Fruit fly (Drosophila melanogaster) whole organism, embryonic: ENCODE measurements around the gene Pgant7.
A peak's percentile ranks its signal among the peaks of the same experiment; 100 is the strongest.

Source experiments
- CG11695 ChIP-seq: fragments of 200-800 bp; sonication (Bioruptor generic); IDR thresholded peaks from 3 replicates; pipeline ENCODE4 v1.3.6; 2022; ENCODE audit warnings: missing biosample characterization, missing genetic modification characterization
- CG12155 ChIP-seq: fragments of 200-800 bp; sonication (Bioruptor generic); optimal IDR thresholded peaks from 3 replicates; lab custom pipeline; 2016; ENCODE audit warnings: missing biosample characterization, missing genetic modification characterization
- CG14050 ChIP-seq: fragments of 200-800 bp; sonication (Bioruptor generic); IDR thresholded peaks from 3 replicates; pipeline ENCODE4 v1.3.6; 2022; ENCODE audit warnings: missing biosample characterization, missing genetic modification characterization
- CG15269 ChIP-seq: fragments of 200-800 bp; sonication (Bioruptor generic); optimal IDR thresholded peaks from 2 replicates; lab custom pipeline; 2018; ENCODE audit warnings: missing biosample characterization, mild to moderate bottlenecking, missing genetic modification characterization, moderate library complexity
- CG16863 ChIP-seq: fragments of 200-800 bp; sonication (Bioruptor generic); optimal IDR thresholded peaks from 3 replicates; lab custom pipeline; 2016; ENCODE audit warnings: missing biosample characterization, missing genetic modification characterization
- CG32532 ChIP-seq: fragments of 200-800 bp; sonication (Bioruptor generic); IDR thresholded peaks from 2 replicates; pipeline ENCODE4 v1.3.6; 2022; ENCODE audit warnings: missing biosample characterization, missing genetic modification characterization
- CG34376 ChIP-seq: fragments of 200-800 bp; sonication (Bioruptor generic); optimal IDR thresholded peaks from 2 replicates; lab custom pipeline; 2018; ENCODE audit warnings: missing biosample characterization, mild to moderate bottlenecking, missing genetic modification characterization
- CG7556 ChIP-seq: fragments of 200-800 bp; sonication (Bioruptor generic); optimal IDR thresholded peaks from 2 replicates; lab custom pipeline; 2017; ENCODE audit warnings: missing biosample characterization, mild to moderate bottlenecking, missing genetic modification characterization
- CG8281 ChIP-seq: fragments of 200-800 bp; sonication (Bioruptor generic); optimal IDR thresholded peaks from 2 replicates; lab custom pipeline; 2018; ENCODE audit warnings: missing biosample characterization, mild to moderate bottlenecking, missing genetic modification characterization, moderate library complexity
- CoRest ChIP-seq: fragments of 200-800 bp; sonication (Bioruptor generic); optimal IDR thresholded peaks from 3 replicates; lab custom pipeline; 2018; ENCODE audit warnings: missing biosample characterization, mild to moderate bottlenecking, missing genetic modification characterization, moderate library complexity
- Deaf1 ChIP-seq: fragments of 200-800 bp; optimal IDR thresholded peaks from 3 replicates; lab custom pipeline; 2019; ENCODE audit warnings: missing biosample characterization, mild to moderate bottlenecking, missing genetic modification characterization, moderate library complexity
- Ets65A ChIP-seq: fragments of 200-800 bp; sonication (Bioruptor generic); peaks from one replicate; lab custom pipeline; 2016; ENCODE audit warnings: missing biosample characterization, missing genetic modification characterization
- Hr78 ChIP-seq, 2 experiments: fragments of 200-800 bp in 1 of 2; fragments of >200 bp in 1 of 2; sonication (Bioruptor generic) in 1 of 2; optimal IDR thresholded peaks; 2 replicates each; lab custom pipeline; 2017 to 2019; ENCODE audit warnings: missing biosample characterization in 2 of 2, missing genetic modification characterization in 2 of 2, mild to moderate bottlenecking in 1 of 2, moderate library complexity in 1 of 2
- Kr ChIP-seq: fragments of 200-800 bp; sonication (Bioruptor generic); optimal IDR thresholded peaks from 2 replicates; lab custom pipeline; 2017; ENCODE audit warnings: missing biosample characterization, mild to moderate bottlenecking, missing genetic modification characterization
- Med ChIP-seq: fragments of 200-800 bp; sonication (Bioruptor generic); peaks from one replicate; lab custom pipeline; 2016; ENCODE audit warnings: missing biosample characterization, missing genetic modification characterization, mild to moderate bottlenecking, inconsistent platforms, moderate library complexity
- Optix ChIP-seq: fragments of 200-800 bp; sonication (Bioruptor generic); IDR thresholded peaks from 3 replicates; pipeline ENCODE4 v1.3.6; 2022; ENCODE audit warnings: missing biosample characterization, missing genetic modification characterization
- Poxn ChIP-seq: fragments of 200-800 bp; sonication (Bioruptor generic); IDR thresholded peaks from 2 replicates; pipeline ENCODE4 v1.3.6; 2022; ENCODE audit warnings: missing biosample characterization, missing genetic modification characterization
- Vsx1 ChIP-seq: fragments of 200-800 bp; sonication (Bioruptor generic); optimal IDR thresholded peaks from 2 replicates; lab custom pipeline; 2017; ENCODE audit warnings: missing biosample characterization, mild to moderate bottlenecking, missing genetic modification characterization, missing genetic modification reagents
- caup ChIP-seq: fragments of 200-800 bp; sonication (Bioruptor generic); optimal IDR thresholded peaks from 3 replicates; lab custom pipeline; 2017; ENCODE audit warnings: missing biosample characterization, mild to moderate bottlenecking, missing genetic modification characterization, moderate library complexity; ENCODE audit not compliant: severe bottlenecking
- chinmo ChIP-seq: fragments of 200-800 bp; sonication (Bioruptor generic); IDR thresholded peaks from 4 replicates; pipeline ENCODE4 v1.3.6; 2022; ENCODE audit warnings: missing biosample characterization, missing genetic modification characterization; ENCODE audit not compliant: partially characterized antibody
- exex ChIP-seq: fragments of 200-800 bp; sonication (Bioruptor generic); optimal IDR thresholded peaks from 4 replicates; lab custom pipeline; 2018; ENCODE audit warnings: missing biosample characterization, mild to moderate bottlenecking, missing genetic modification characterization, moderate library complexity
- ftz-f1 ChIP-seq: fragments of 200-800 bp; sonication (Bioruptor generic); optimal IDR thresholded peaks from 2 replicates; lab custom pipeline; 2016; ENCODE audit warnings: missing biosample characterization, missing genetic modification characterization
- knrl ChIP-seq: fragments of 200-800 bp; sonication (Bioruptor generic); IDR thresholded peaks from 3 replicates; pipeline ENCODE4 v1.3.6; 2022; ENCODE audit warnings: missing biosample characterization, missing genetic modification characterization; ENCODE audit not compliant: partially characterized antibody
- mam ChIP-seq: fragments of 200-800 bp; sonication (Bioruptor generic); optimal IDR thresholded peaks from 3 replicates; lab custom pipeline; 2016; ENCODE audit warnings: missing biosample characterization, missing genetic modification characterization
- nom ChIP-seq: fragments of 200-800 bp; sonication (Bioruptor generic); optimal IDR thresholded peaks from 2 replicates; lab custom pipeline; 2017; ENCODE audit warnings: missing biosample characterization, missing genetic modification characterization, mild to moderate bottlenecking, moderate library complexity, missing genetic modification reagents
- prd ChIP-seq, 3 experiments: fragments of >200 bp in 2 of 3; fragments of 200-800 bp in 1 of 3; sonication (Bioruptor generic) in 1 of 3; optimal IDR thresholded peaks in 2 of 3; IDR thresholded peaks in 1 of 3; 2 replicates in 2 of 3; 3 replicates in 1 of 3; pipeline versions ENCODE4 v1.3.6 to Lab custom; 2017 to 2022; ENCODE audit warnings: missing biosample characterization in 1 of 3, missing genetic modification characterization in 1 of 3
- row ChIP-seq: fragments of 200-800 bp; sonication (Bioruptor generic); IDR thresholded peaks from 3 replicates; pipeline ENCODE4 v1.3.6; 2022; ENCODE audit warnings: missing biosample characterization, missing genetic modification characterization
- run ChIP-seq: fragments of 200-800 bp; sonication (Bioruptor generic); optimal IDR thresholded peaks from 3 replicates; lab custom pipeline; 2018; ENCODE audit warnings: missing biosample characterization, mild to moderate bottlenecking, missing genetic modification characterization
- sd ChIP-seq: fragments of 200-800 bp; sonication (Bioruptor generic); optimal IDR thresholded peaks from 3 replicates; lab custom pipeline; 2018; ENCODE audit warnings: missing biosample characterization, mild to moderate bottlenecking, missing genetic modification characterization, moderate library complexity
- sug ChIP-seq: fragments of 200-800 bp; optimal IDR thresholded peaks from 2 replicates; lab custom pipeline; 2019; ENCODE audit warnings: missing biosample characterization, mild to moderate bottlenecking, missing genetic modification characterization, moderate library complexity
- vnd ChIP-seq: fragments of 200-800 bp; sonication (Bioruptor generic); IDR thresholded peaks from 3 replicates; pipeline ENCODE4 v1.3.6; 2022; ENCODE audit warnings: missing biosample characterization, missing genetic modification characterization; ENCODE audit not compliant: partially characterized antibody
- zf30C ChIP-seq: fragments of 200-800 bp; sonication (Bioruptor generic); optimal IDR thresholded peaks from 3 replicates; lab custom pipeline; 2018; ENCODE audit warnings: missing biosample characterization, mild to moderate bottlenecking, missing genetic modification characterization

Gene Pgant7

dm6 chrX:18489509-18489908 lies 10.3 kb downstream of the Pgant7 start, which contains the start of gene CG15046 (continued):
- TF ChIP-seq Kr (GFP tag; lab: Kevin White, UChicago): no peak
- TF ChIP-seq knrl (GFP tag; lab: Robert Waterston, UW): peak; percentile 22; the same call in 1 of the 3 replicates
- no peak for TF ChIP-seq CG16863 (GFP tag; lab: Kevin White, UChicago)
- TF ChIP-seq CG8281 (tag; lab: Kevin White, UChicago): no peak
- no peak for TF ChIP-seq CoRest (tag; lab: Kevin White, UChicago)
- no peak for TF ChIP-seq vnd (GFP tag; lab: Robert Waterston, UW)
- no peak for TF ChIP-seq Poxn (GFP tag; lab: Robert Waterston, UW)
- TF ChIP-seq CG7556 (GFP tag; lab: Kevin White, UChicago): no peak
- no peak for TF ChIP-seq Optix
- TF ChIP-seq CG14050: no peak
- no peak for TF ChIP-seq mam (GFP tag; lab: Kevin White, UChicago)
- peak; percentile 65 for TF ChIP-seq Med
- no peak for TF ChIP-seq CG32532 (GFP tag; lab: Robert Waterston, UW)
- TF ChIP-seq chinmo (GFP tag; lab: Robert Waterston, UW): 0 out of 4 replicates have a peak, but pooled peaks have one; percentile 60
- TF ChIP-seq CG15269: no peak
- TF ChIP-seq run: no peak

- TF ChIP-seq sd (tag; lab: Kevin White, UChicago) (peak; percentile 28), Deaf1 (tag; lab: Kevin White, UChicago) (peak; percentile 13), Ets65A (GFP tag; lab: Kevin White, UChicago) (peak; percentile 17), ftz-f1 (GFP tag; lab: Kevin White, UChicago) (no peak), zf30C (GFP tag; lab: Kevin White, UChicago) (no peak), prd (optimal IDR thresholded peaks at IDR 0.05; lab: Kevin White, UChicago) (no peak), prd (GFP tag; IDR thresholded peaks at IDR 0.05; lab: Robert Waterston, UW) (no peak), exex (tag; lab: Kevin White, UChicago) (peak; percentile 72), chinmo (GFP tag; lab: Robert Waterston, UW) (0 out of 4 replicates have a peak, but pooled peaks have one; percentile 67), sug (tag; lab: Kevin White, UChicago) (peak; percentile 23), CG34376 (GFP tag; lab: Kevin White, UChicago) (peak; percentile 3), Hr78 (GFP tag; optimal IDR thresholded peaks at IDR 0.05; lab: Kevin White, UChicago) (peak in 1 of 2 experiments; percentile 66), row (0 out of 3 replicates have a peak, but pooled peaks have one; percentile 7), CG12155 (GFP tag; lab: Kevin White, UChicago) (no peak), CG11695 (GFP tag; lab: Robert Waterston, UW) (peak; percentile 70), nom (GFP tag; lab: Kevin White, UChicago) (peak; percentile 39), caup (no peak), Vsx1 (GFP tag; lab: Kevin White, UChicago) (peak; percentile 4)
Observed at dm6 chrX:18486356-18487059, 13.3 kb downstream of the Pgant7 start, which contains the start of gene psh. Gene psh (minus strand): TSS chrX:18486921.
